Fruit fly (Drosophila melanogaster): ENCODE results near the gene Wnt4.
A peak's percentile ranks its signal among the peaks of the same experiment; 100 is the strongest.

The Wnt4 gene

DNA sequence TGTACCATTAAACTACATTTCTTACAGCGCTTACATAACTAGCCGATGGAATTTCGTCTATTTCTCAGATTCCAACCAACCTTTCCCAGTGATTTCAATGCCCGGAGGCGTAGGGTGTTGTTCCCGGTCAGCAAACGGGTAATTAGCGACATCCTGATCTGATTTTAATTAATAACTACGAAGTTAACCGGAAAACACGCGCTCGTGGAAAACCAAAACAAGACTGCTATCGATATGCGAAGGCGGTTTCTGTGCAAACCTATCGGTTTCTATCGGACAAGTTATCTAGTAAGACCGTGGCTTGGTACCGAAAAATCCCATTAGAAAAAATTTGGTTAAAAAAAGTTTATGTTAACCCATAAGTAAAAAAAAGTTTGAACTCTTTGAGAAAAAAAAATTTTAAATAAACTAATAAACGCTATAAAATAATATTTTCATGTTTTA lies 54.1 kb downstream of the Wnt4 start, which contains the start of gene mEFG1 (continued):
- no peak for TF ChIP-seq pan (optimal IDR thresholded peaks at IDR 0.05)
- TF ChIP-seq pan (GFP tag; optimal IDR thresholded peaks at IDR 0.05 in 1 of 2, IDR thresholded peaks at IDR 0.05 in 1 of 2), result peak in 1 of 2 experiments; percentile 21
- TF ChIP-seq CG2202 (tag; optimal IDR thresholded peaks at IDR 0.05), result no peak
- TF ChIP-seq CG12104 (GFP tag; optimal IDR thresholded peaks at IDR 0.05), result no peak
- TF ChIP-seq Gsc (GFP tag; IDR thresholded peaks at IDR 0.05), result no peak
- no peak for TF ChIP-seq CG7745 (tag; optimal IDR thresholded peaks at IDR 0.05)
- no peak for TF ChIP-seq CG3281 (GFP tag; optimal IDR thresholded peaks at IDR 0.05)
- no peak for TF ChIP-seq CG15514 (GFP tag; optimal IDR thresholded peaks at IDR 0.05)
- TF ChIP-seq phol (tag; optimal IDR thresholded peaks at IDR 0.05), result peak; percentile 19
- no peak for TF ChIP-seq mirr (GFP tag; optimal IDR thresholded peaks at IDR 0.05)
- TF ChIP-seq aop (GFP tag; IDR thresholded peaks at IDR 0.05), result no peak
- TF ChIP-seq HLH3B (GFP tag; IDR thresholded peaks at IDR 0.05), result no peak
- TF ChIP-seq ftz-f1 (GFP tag; optimal IDR thresholded peaks at IDR 0.05), result no peak
- no peak for TF ChIP-seq abd-A (tag; optimal IDR thresholded peaks at IDR 0.05)
- TF ChIP-seq gsb (GFP tag; IDR thresholded peaks at IDR 0.05), result no peak
- TF ChIP-seq Dref (GFP tag; IDR thresholded peaks at IDR 0.05), result peak; percentile 78
- TF ChIP-seq dati (GFP tag; IDR thresholded peaks at IDR 0.05), result no peak
- TF ChIP-seq knrl (GFP tag; IDR thresholded peaks at IDR 0.05; ENCODE audit: partially characterized antibody), result peak; percentile 60; the same call in 1 of the 3 replicates
- no peak for TF ChIP-seq CG32772 (GFP tag; IDR thresholded peaks at IDR 0.05)
- TF ChIP-seq Hr3 (GFP tag; optimal IDR thresholded peaks at IDR 0.05), result no peak
- no peak for TF ChIP-seq CG3163 (GFP tag; optimal IDR thresholded peaks at IDR 0.05)
- TF ChIP-seq Fer3 (tag; optimal IDR thresholded peaks at IDR 0.05), result no peak
- no peak for TF ChIP-seq Hmx (GFP tag; optimal IDR thresholded peaks at IDR 0.05)
- TF ChIP-seq unpg (GFP tag; optimal IDR thresholded peaks at IDR 0.05), result no peak
- TF ChIP-seq sima (GFP tag; optimal IDR thresholded peaks at IDR 0.05), result no peak
- no peak for TF ChIP-seq bcd (GFP tag; optimal IDR thresholded peaks at IDR 0.05)
- TF ChIP-seq CG18262 (tag; optimal IDR thresholded peaks at IDR 0.05), result peak; percentile 37
- TF ChIP-seq Pdp1 (GFP tag; optimal IDR thresholded peaks at IDR 0.05), result peak in 1 of 2 experiments; percentile 94
- TF ChIP-seq CG8944 (GFP tag; optimal IDR thresholded peaks at IDR 0.05), result no peak
- peak; percentile 79 for TF ChIP-seq CG34224 (GFP tag; IDR thresholded peaks at IDR 0.05; ENCODE audit: partially characterized antibody)
- peak; percentile 79 for TF ChIP-seq sqz (GFP tag; optimal IDR thresholded peaks at IDR 0.05)
- TF ChIP-seq br (optimal IDR thresholded peaks at IDR 0.05), result no peak
- peak; percentile 92 for TF ChIP-seq bbx (GFP tag; IDR thresholded peaks at IDR 0.05; ENCODE audit: partially characterized antibody)
- no peak for TF ChIP-seq caup (GFP tag; optimal IDR thresholded peaks at IDR 0.05; ENCODE audit: severe bottlenecking)
- no peak for TF ChIP-seq Atf3 (GFP tag; optimal IDR thresholded peaks at IDR 0.05)
- no peak for TF ChIP-seq dmrt99B (tag; optimal IDR thresholded peaks at IDR 0.05)
- TF ChIP-seq CG14965 (GFP tag; optimal IDR thresholded peaks at IDR 0.05; ENCODE audit: borderline replicate concordance), result no peak
- peak; percentile 28 for TF ChIP-seq CG14710 (tag; optimal IDR thresholded peaks at IDR 0.05)
- TF ChIP-seq CG17612 (GFP tag; IDR thresholded peaks at IDR 0.05), result no peak
- TF ChIP-seq CG43689 (GFP tag; IDR thresholded peaks at IDR 0.05), result no peak
- TF ChIP-seq Sry-δ (GFP tag; optimal IDR thresholded peaks at IDR 0.05), result peak; percentile 34
- TF ChIP-seq sd (tag; optimal IDR thresholded peaks at IDR 0.05), result no peak
- no peak for TF ChIP-seq Fer2 (tag; optimal IDR thresholded peaks at IDR 0.05)
- TF ChIP-seq CG13287 (GFP tag; IDR thresholded peaks at IDR 0.05; ENCODE audit: partially characterized antibody), result peak; percentile 86
- TF ChIP-seq Side (GFP tag; optimal IDR thresholded peaks at IDR 0.05), result no peak
- TF ChIP-seq Bteb2 (GFP tag; optimal IDR thresholded peaks at IDR 0.05), result no peak
- TF ChIP-seq chinmo (GFP tag; IDR thresholded peaks at IDR 0.05; ENCODE audit: partially characterized antibody), result peak; percentile 74; the same call in 1 of the 4 replicates
- TF ChIP-seq Myb (GFP tag; optimal IDR thresholded peaks at IDR 0.05), result no peak
- TF ChIP-seq CG17359 (tag; optimal IDR thresholded peaks at IDR 0.05), result peak; percentile 98
- peak; percentile 25 for TF ChIP-seq CoRest (tag; optimal IDR thresholded peaks at IDR 0.05)

Data from whole organism, embryonic.